Worm (Caenorhabditis elegans): ENCODE measurements around the gene dlat-1.

Gene dlat-1

ce11 chrV:14414964-14415564, 32.0 kb downstream of the dlat-1 start, which contains the start of the genes nxf-1 and C15H11.11 (continued):
- TF ChIP-seq let-607 (tag; optimal IDR thresholded peaks at IDR 0.05) (peak in 1 of 2 experiments; percentile 10), dox-1 (GFP tag; IDR thresholded peaks at IDR 0.05) (peak; percentile 55), bed-1 (GFP tag; IDR thresholded peaks at IDR 0.05) (no peak), mcd-1 (GFP tag; IDR thresholded peaks at IDR 0.05) (peak; percentile 66), lin-35 (GFP tag; optimal IDR thresholded peaks at IDR 0.05) (peak in 1 of 3 experiments; percentile 33), tlf-1 (GFP tag; optimal IDR thresholded peaks at IDR 0.05) (peak; percentile 3), Y53G8AR.9 (GFP tag; conservative IDR thresholded peaks at IDR 0.05) (peak; percentile 63; the same call in 1 of the 2 replicates), snpc-1.3 (tag; optimal IDR thresholded peaks at IDR 0.05; ENCODE audit: insufficient read depth) (peak; percentile 29), sdz-38 (tag; optimal IDR thresholded peaks at IDR 0.05) (no peak), ztf-3 (GFP tag; optimal IDR thresholded peaks at IDR 0.05) (no peak), pbrm-1 (GFP tag; IDR thresholded peaks at IDR 0.05) (0 out of 2 replicates have a peak, but pooled peaks have one; percentile 13), ama-1 (optimal IDR thresholded peaks at IDR 0.05) (peak; percentile 6), ama-1 (GFP tag; optimal IDR thresholded peaks at IDR 0.05) (no peak), madf-6 (GFP tag; IDR thresholded peaks at IDR 0.05) (0 out of 2 replicates have a peak, but pooled peaks have one; percentile 22)

ce11 chrV:14414032-14414431, 33.1 kb downstream of the dlat-1 start:
- TF ChIP-seq nhr-80 (tag; optimal IDR thresholded peaks at IDR 0.05) (peak; percentile 73), hlh-12 (tag; optimal IDR thresholded peaks at IDR 0.05) (no peak)

ce11 chrV:14411989-14412388, 35.1 kb downstream of the dlat-1 start:
- TF ChIP-seq die-1 (tag; optimal IDR thresholded peaks at IDR 0.05) (peak; percentile 29), Y67H2A.10 (GFP tag; conservative IDR thresholded peaks at IDR 0.05) (no peak), lsl-1 (GFP tag; optimal IDR thresholded peaks at IDR 0.05) (no peak), dpl-1 (GFP tag; optimal IDR thresholded peaks at IDR 0.05) (no peak), lin-40 (tag; optimal IDR thresholded peaks at IDR 0.05) (no peak), lin-26 (GFP tag; IDR thresholded peaks at IDR 0.05) (0 out of 2 replicates have a peak, but pooled peaks have one; percentile 12), K12H6.12 (tag; optimal IDR thresholded peaks at IDR 0.05) (no peak), lir-1 (GFP tag; conservative IDR thresholded peaks at IDR 0.05) (no peak), ceh-79 (tag; optimal IDR thresholded peaks at IDR 0.05) (peak; percentile 12), lin-35 (GFP tag; optimal IDR thresholded peaks at IDR 0.05) (no peak), egl-44 (GFP tag; IDR thresholded peaks at IDR 0.05) (no peak), ztf-18 (tag; optimal IDR thresholded peaks at IDR 0.05) (no peak), cebp-1 (GFP tag; IDR thresholded peaks at IDR 0.05) (no peak; the same call in 1 of the 2 replicates), cebp-1 (tag; optimal IDR thresholded peaks at IDR 0.05) (peak; percentile 31), ekl-4 (GFP tag; IDR thresholded peaks at IDR 0.05) (0 out of 2 replicates have a peak, but pooled peaks have one; percentile 42), madf-3 (GFP tag; IDR thresholded peaks at IDR 0.05) (peak; percentile 13; the same call in 1 of the 2 replicates), K11D2.4 (GFP tag; IDR thresholded peaks at IDR 0.05) (no peak), madf-6 (GFP tag; IDR thresholded peaks at IDR 0.05) (no peak), mcd-1 (GFP tag; IDR thresholded peaks at IDR 0.05) (no peak), tbp1 (GFP tag; optimal IDR thresholded peaks at IDR 0.05) (no peak), ztf-3 (GFP tag; optimal IDR thresholded peaks at IDR 0.05) (no peak), nhr-90 (tag; optimal IDR thresholded peaks at IDR 0.05) (peak; percentile 65), F22D6.2 (tag; optimal IDR thresholded peaks at IDR 0.05) (no peak), ama-1 (optimal IDR thresholded peaks at IDR 0.05) (peak; percentile 43), ama-1 (GFP tag; optimal IDR thresholded peaks at IDR 0.05) (peak in 1 of 2 experiments; percentile 60), lin-54 (GFP tag; optimal IDR thresholded peaks at IDR 0.05) (no peak), atf-7 (tag; optimal IDR thresholded peaks at IDR 0.05) (no peak), ztf-26 (tag; optimal IDR thresholded peaks at IDR 0.05) (no peak), gei-17 (GFP tag; optimal IDR thresholded peaks at IDR 0.05) (no peak), rcor-1 (GFP tag; IDR thresholded peaks at IDR 0.05) (no peak), lsy-27 (tag; optimal IDR thresholded peaks at IDR 0.05; ENCODE audit: borderline replicate concordance, insufficient read depth) (no peak), hmg-1.2 (GFP tag; IDR thresholded peaks at IDR 0.05) (no peak; the same call in 1 of the 2 replicates), zfh-2 (GFP tag; conservative IDR thresholded peaks at IDR 0.05) (no peak), Y53G8AR.9 (GFP tag; conservative IDR thresholded peaks at IDR 0.05) (no peak), cebp-2 (GFP tag; IDR thresholded peaks at IDR 0.05) (no peak)
